Fruit fly (Drosophila melanogaster): ENCODE measurements around the gene CG42544.
A peak's percentile ranks its signal among the peaks of the same experiment; 100 is the strongest.

DNA sequence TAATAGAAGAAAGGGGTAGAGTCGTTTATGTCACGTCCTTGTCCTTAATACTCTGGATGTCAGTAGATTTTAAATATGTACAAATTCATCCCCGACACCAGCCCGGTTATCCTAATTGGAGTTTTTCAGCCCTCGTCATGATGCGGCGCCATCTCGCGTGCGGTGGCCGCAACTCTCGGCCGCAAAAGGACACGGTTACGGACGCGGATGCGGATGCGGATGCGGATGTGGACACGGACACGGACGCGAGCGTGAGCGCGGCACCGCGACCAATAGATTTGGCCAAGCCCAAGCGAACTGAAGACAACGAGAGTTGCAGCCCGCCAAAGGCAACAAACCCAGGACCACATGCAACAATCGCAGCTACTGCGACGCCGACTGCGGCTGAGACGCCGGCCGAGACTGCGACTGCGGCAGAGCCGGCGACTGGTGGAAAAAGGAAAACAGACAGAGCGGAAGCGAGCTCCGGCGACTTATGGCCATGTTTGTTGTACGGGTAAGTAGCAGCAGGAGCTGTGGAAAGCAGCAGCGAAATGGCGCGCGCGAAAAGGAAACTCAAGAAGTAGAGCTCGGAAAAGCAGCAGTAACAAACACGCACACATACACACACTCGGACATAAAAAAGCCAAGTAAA lies at the start of gene CG42544:
- TF ChIP-seq CG8478 (optimal IDR thresholded peaks at IDR 0.05): no peak
- peak; percentile 76 to 78 for TF ChIP-seq CTCF (optimal IDR thresholded peaks at IDR 0.05)
